Worm (Caenorhabditis elegans): ENCODE measurements around the gene rfip-1.

The rfip-1 gene

DNA sequence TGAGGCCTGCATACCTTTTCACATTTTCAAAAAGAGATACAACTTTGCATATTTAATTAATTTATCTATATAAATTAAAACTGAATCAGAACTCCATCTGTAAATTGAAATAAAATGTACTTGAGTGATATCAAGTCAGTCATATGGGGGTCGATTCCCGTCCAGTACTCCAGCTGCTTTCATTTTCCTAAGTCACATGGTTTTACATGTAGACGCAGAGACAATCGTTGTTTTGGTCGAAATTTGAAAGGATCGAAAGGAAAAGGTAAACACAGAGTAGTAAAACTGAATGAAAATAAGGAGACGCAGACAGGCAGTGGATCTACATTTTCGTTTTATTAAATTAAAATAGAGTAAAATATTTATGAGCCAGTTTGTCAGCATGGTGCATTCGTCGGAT, 10.2 kb upstream of the rfip-1 start (continued):
- TF ChIP-seq aly-2 (tag; optimal IDR thresholded peaks at IDR 0.05) = no peak
- no peak for TF ChIP-seq swsn-7 (tag; optimal IDR thresholded peaks at IDR 0.05)
- TF ChIP-seq nhr-71 (tag; optimal IDR thresholded peaks at IDR 0.05) = peak; percentile 71
- peak; percentile 70 for TF ChIP-seq snu-23 (GFP tag; optimal IDR thresholded peaks at IDR 0.05)
- no peak for TF ChIP-seq lin-39 (tag; optimal IDR thresholded peaks at IDR 0.05)
- no peak for TF ChIP-seq ceh-90 (tag; optimal IDR thresholded peaks at IDR 0.05)
- peak in 2 of 6 experiments; percentile 31 to 64 for TF ChIP-seq elt-3 (tag; optimal IDR thresholded peaks at IDR 0.05)
- TF ChIP-seq mep-1 (tag; optimal IDR thresholded peaks at IDR 0.05) = peak; percentile 82
- no peak for TF ChIP-seq nhr-84 (tag; optimal IDR thresholded peaks at IDR 0.05)
- no peak for TF ChIP-seq hlh-17 (GFP tag; optimal IDR thresholded peaks at IDR 0.05; ENCODE audit: borderline replicate concordance)
- TF ChIP-seq zag-1 (tag; optimal IDR thresholded peaks at IDR 0.05) = no peak
- no peak for TF ChIP-seq pax-3 (tag; optimal IDR thresholded peaks at IDR 0.05)
- no peak for TF ChIP-seq ceh-82 (tag; optimal IDR thresholded peaks at IDR 0.05)
- no peak for TF ChIP-seq egl-27 (tag; optimal IDR thresholded peaks at IDR 0.05)
- TF ChIP-seq ztf-4 (tag; optimal IDR thresholded peaks at IDR 0.05) = no peak
- no peak for TF ChIP-seq pag-3 (tag; optimal IDR thresholded peaks at IDR 0.05; ENCODE audit: borderline replicate concordance, insufficient read depth)
- TF ChIP-seq dsc-1 (tag; optimal IDR thresholded peaks at IDR 0.05) = peak; percentile 36
- TF ChIP-seq ceh-8 (GFP tag; optimal IDR thresholded peaks at IDR 0.05) = peak; percentile 43
- TF ChIP-seq xbp-1 (tag; optimal IDR thresholded peaks at IDR 0.05) = no peak
- no peak for TF ChIP-seq snpc-4 (tag; optimal IDR thresholded peaks at IDR 0.05)
- no peak for TF ChIP-seq unc-62 (GFP tag; optimal IDR thresholded peaks at IDR 0.05)
- TF ChIP-seq unc-86 (tag; optimal IDR thresholded peaks at IDR 0.05) = no peak
- no peak for TF ChIP-seq tlp-1 (tag; optimal IDR thresholded peaks at IDR 0.05)
- peak in 1 of 2 experiments; percentile 78 for TF ChIP-seq mdl-1 (tag; optimal IDR thresholded peaks at IDR 0.05)
- no peak for TF ChIP-seq tbx-2 (tag; optimal IDR thresholded peaks at IDR 0.05)
- no peak for TF ChIP-seq F16B12.6 (tag; optimal IDR thresholded peaks at IDR 0.05)
- TF ChIP-seq lir-3 (tag; optimal IDR thresholded peaks at IDR 0.05; ENCODE audit: poor library complexity) = peak; percentile 4
- peak; percentile 35 to 49 for TF ChIP-seq lsy-2 (tag; optimal IDR thresholded peaks at IDR 0.05)
- peak; percentile 16 for TF ChIP-seq irx-1 (tag; optimal IDR thresholded peaks at IDR 0.05)
- no peak for TF ChIP-seq grh-1 (GFP tag; IDR thresholded peaks at IDR 0.05)
- TF ChIP-seq lin-35 (GFP tag; optimal IDR thresholded peaks at IDR 0.05) = peak; percentile 17 to 74
- TF ChIP-seq elt-2 (tag; optimal IDR thresholded peaks at IDR 0.05) = no peak
- TF ChIP-seq lin-14 (GFP tag; optimal IDR thresholded peaks at IDR 0.05) = peak; percentile 79
- no peak for TF ChIP-seq C04F5.9 (tag; optimal IDR thresholded peaks at IDR 0.05)

DNA sequence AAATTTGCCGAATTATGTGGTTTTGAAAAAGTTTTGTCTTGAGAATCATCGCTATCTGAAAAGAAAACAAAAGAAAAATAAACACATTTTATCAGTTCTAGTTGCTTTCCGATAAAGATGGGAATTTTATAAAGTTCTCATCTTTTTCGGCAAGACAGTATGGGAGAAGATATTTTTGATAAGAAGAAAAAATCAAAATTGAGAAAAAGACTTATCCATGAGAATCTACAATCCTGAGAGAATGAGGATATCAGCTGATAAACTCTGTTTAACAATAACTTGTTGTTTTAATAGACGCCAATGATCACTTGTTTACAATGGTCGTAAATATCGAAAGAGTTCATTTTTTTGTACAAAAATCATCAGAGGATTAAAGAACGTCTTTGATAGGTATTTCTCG, 8.3 kb upstream of the rfip-1 start, which contains the start of gene F55C12.6:
Gene F55C12.6 (minus strand): TSS at position 101 of the 400 bp plus-strand sequence.
- no peak for TF ChIP-seq nhr-20 (tag; optimal IDR thresholded peaks at IDR 0.05)
- no peak for TF ChIP-seq snpc-4 (tag; optimal IDR thresholded peaks at IDR 0.05)
- TF ChIP-seq dsc-1 (tag; optimal IDR thresholded peaks at IDR 0.05) = no peak
- no peak for TF ChIP-seq vab-15 (tag; optimal IDR thresholded peaks at IDR 0.05)
- no peak for TF ChIP-seq ces-1 (GFP tag; optimal IDR thresholded peaks at IDR 0.05)
- no peak for TF ChIP-seq nhr-90 (tag; optimal IDR thresholded peaks at IDR 0.05; ENCODE audit: poor library complexity)
- no peak for TF ChIP-seq ceh-63 (GFP tag; optimal IDR thresholded peaks at IDR 0.05)
- TF ChIP-seq hlh-4 (tag; optimal IDR thresholded peaks at IDR 0.05) = no peak
- no peak for TF ChIP-seq isw-1 (GFP tag; IDR thresholded peaks at IDR 0.05)
- TF ChIP-seq pag-3 (tag; optimal IDR thresholded peaks at IDR 0.05; ENCODE audit: borderline replicate concordance, insufficient read depth) = no peak
- no peak for TF ChIP-seq lin-39 (tag; optimal IDR thresholded peaks at IDR 0.05)
- TF ChIP-seq efl-1 (optimal IDR thresholded peaks at IDR 0.05) = no peak
- no peak for TF ChIP-seq efl-1 (GFP tag; optimal IDR thresholded peaks at IDR 0.05 in 1 of 2)
- no peak for TF ChIP-seq fkh-10 (GFP tag; optimal IDR thresholded peaks at IDR 0.05)
- TF ChIP-seq sox-4 (tag; optimal IDR thresholded peaks at IDR 0.05) = no peak
- TF ChIP-seq alr-1 (tag; optimal IDR thresholded peaks at IDR 0.05; ENCODE audit: borderline replicate concordance) = no peak
- TF ChIP-seq C16A3.4 (tag; optimal IDR thresholded peaks at IDR 0.05) = no peak
- no peak for TF ChIP-seq mep-1 (tag; optimal IDR thresholded peaks at IDR 0.05)
- no peak for TF ChIP-seq ceh-82 (tag; optimal IDR thresholded peaks at IDR 0.05)
- no peak for TF ChIP-seq ztf-11 (tag; optimal IDR thresholded peaks at IDR 0.05)
- TF ChIP-seq aly-2 (tag; optimal IDR thresholded peaks at IDR 0.05) = no peak
